Fruit fly (Drosophila melanogaster): ENCODE measurements around the gene wake.

Gene wake

DNA sequence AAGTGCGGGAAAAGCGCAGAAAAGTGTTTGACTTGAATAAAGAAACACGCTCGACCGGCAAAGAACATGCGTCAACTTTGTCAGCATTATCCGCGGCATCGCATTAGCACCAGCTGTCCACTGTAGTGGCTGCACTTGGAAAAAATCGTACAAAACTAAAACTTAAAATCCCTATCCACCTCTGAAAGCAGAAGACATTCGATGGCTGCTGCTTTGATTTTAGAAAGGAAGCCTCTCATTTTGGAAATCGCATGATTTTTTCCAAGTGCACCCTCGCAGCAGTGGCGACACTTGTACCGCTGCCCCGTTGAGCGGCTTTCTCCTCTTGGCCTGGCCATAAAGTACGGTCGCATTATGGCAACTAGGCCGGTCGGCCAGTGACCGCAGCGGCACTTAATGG, 24.7 kb downstream of the wake start (continued):
- TF ChIP-seq Six4 (GFP tag; optimal IDR thresholded peaks at IDR 0.05) (peak; percentile 10), CG16779 (GFP tag; IDR thresholded peaks at IDR 0.05) (no peak), Med (GFP tag) (peak; percentile 88), rib (GFP tag; IDR thresholded peaks at IDR 0.05) (no peak), CoRest (tag; optimal IDR thresholded peaks at IDR 0.05) (peak; percentile 19), CG16863 (GFP tag; optimal IDR thresholded peaks at IDR 0.05) (peak; percentile 18), btn (GFP tag; optimal IDR thresholded peaks at IDR 0.05) (no peak), CG4730 (GFP tag; IDR thresholded peaks at IDR 0.05) (no peak), ems (GFP tag; optimal IDR thresholded peaks at IDR 0.05) (no peak), CkIIα-i1 (GFP tag; IDR thresholded peaks at IDR 0.05) (no peak), CG18599 (GFP tag; optimal IDR thresholded peaks at IDR 0.05) (peak; percentile 47), kah (GFP tag; optimal IDR thresholded peaks at IDR 0.05) (no peak), dan (GFP tag; IDR thresholded peaks at IDR 0.05) (no peak), Bdp1 (GFP tag; optimal IDR thresholded peaks at IDR 0.05) (no peak), ap (GFP tag; IDR thresholded peaks at IDR 0.05) (peak; percentile 38; the same call in 1 of the 2 replicates), ase (GFP tag; IDR thresholded peaks at IDR 0.05) (0 out of 3 replicates have a peak, but pooled peaks have one; percentile 12), Hsf (GFP tag; optimal IDR thresholded peaks at IDR 0.05) (peak; percentile 41), onecut (GFP tag; IDR thresholded peaks at IDR 0.05) (peak; percentile 26; the same call in 1 of the 2 replicates), CG31441 (GFP tag; IDR thresholded peaks at IDR 0.05) (peak; percentile 23; the same call in 1 of the 2 replicates), sens (GFP tag) (peak; percentile 89), Scr (GFP tag; IDR thresholded peaks at IDR 0.05; ENCODE audit: partially characterized antibody) (no peak), CG3838 (GFP tag; optimal IDR thresholded peaks at IDR 0.05) (no peak), gem (tag; optimal IDR thresholded peaks at IDR 0.05) (peak; percentile 63), sisA (GFP tag; IDR thresholded peaks at IDR 0.05) (peak; percentile 62), yki (optimal IDR thresholded peaks at IDR 0.05) (no peak), CG17361 (GFP tag; IDR thresholded peaks at IDR 0.05) (0 out of 3 replicates have a peak, but pooled peaks have one; percentile 22), pum (GFP tag; optimal IDR thresholded peaks at IDR 0.05) (no peak), CG9932 (GFP tag; IDR thresholded peaks at IDR 0.05) (peak; percentile 15; the same call in 1 of the 2 replicates), CG8281 (tag; optimal IDR thresholded peaks at IDR 0.05) (no peak), D (optimal IDR thresholded peaks at IDR 0.05) (no peak), D (GFP tag; optimal IDR thresholded peaks at IDR 0.05) (peak; percentile 29), CG6654 (GFP tag; optimal IDR thresholded peaks at IDR 0.05) (no peak), CG31224 (GFP tag; IDR thresholded peaks at IDR 0.05) (no peak), chm (GFP tag; IDR thresholded peaks at IDR 0.05) (no peak), Nf-YC (tag; optimal IDR thresholded peaks at IDR 0.05) (no peak), CG17328 (GFP tag; IDR thresholded peaks at IDR 0.05) (peak; percentile 60), ham (GFP tag; IDR thresholded peaks at IDR 0.05) (no peak), CG30020 (tag; optimal IDR thresholded peaks at IDR 0.05) (no peak), D19A (tag; optimal IDR thresholded peaks at IDR 0.05) (no peak), CG34224 (GFP tag; IDR thresholded peaks at IDR 0.05; ENCODE audit: partially characterized antibody) (no peak), ttk (GFP tag; IDR thresholded peaks at IDR 0.05) (peak; percentile 47), exex (tag; optimal IDR thresholded peaks at IDR 0.05) (no peak), CG18476 (GFP tag; optimal IDR thresholded peaks at IDR 0.05) (no peak), CG12219 (GFP tag; optimal IDR thresholded peaks at IDR 0.05) (peak; percentile 31), CG2129 (GFP tag; IDR thresholded peaks at IDR 0.05; ENCODE audit: partially characterized antibody) (no peak), pb (GFP tag; optimal IDR thresholded peaks at IDR 0.05) (peak; percentile 44), nerfin-2 (GFP tag; IDR thresholded peaks at IDR 0.05; ENCODE audit: partially characterized antibody) (no peak), so (GFP tag; IDR thresholded peaks at IDR 0.05) (peak; percentile 12; the same call in 1 of the 3 replicates), Camta (GFP tag; optimal IDR thresholded peaks at IDR 0.05) (no peak), CG10979 (tag; optimal IDR thresholded peaks at IDR 0.05) (peak; percentile 55), CG17912 (GFP tag; optimal IDR thresholded peaks at IDR 0.05) (no peak), vvl (GFP tag; IDR thresholded peaks at IDR 0.05) (peak; percentile 52), Bteb2 (GFP tag; optimal IDR thresholded peaks at IDR 0.05) (no peak)
